Worm (Caenorhabditis elegans) whole organism, L4/young adult: Measurements from ENCODE around the gene mlc-3.

ENCODE experiments used
- W03F9.2 ChIP-seq: fragments of 150-350 bp; optimal IDR thresholded peaks from 2 replicates; lab custom pipeline; 2014; ENCODE audit warnings: missing biosample characterization, missing genetic modification characterization
- dao-5 ChIP-seq: sonication (generic microtip); optimal IDR thresholded peaks from 2 replicates; lab custom pipeline; 2016; ENCODE audit warnings: missing genotype, missing genetic modification characterization, moderate library complexity, missing compliant biosample characterization
- him-1 ChIP-seq: sonication (generic microtip); optimal IDR thresholded peaks from 2 replicates; lab custom pipeline; 2016; ENCODE audit warnings: missing genotype, missing genetic modification reagents, missing genetic modification characterization, missing compliant biosample characterization

The mlc-3 gene

ce11 chrIII:5557246-5557819 is 7.5 kb upstream of the mlc-3 start, which contains the start of gene rpc-2:
TSS of gene rpc-2 (plus strand) at chrIII:5557365.
- TF ChIP-seq W03F9.2 (tag; lab: Kevin White, UChicago): no peak
- TF ChIP-seq him-1: no peak
- TF ChIP-seq dao-5: no peak

DNA sequence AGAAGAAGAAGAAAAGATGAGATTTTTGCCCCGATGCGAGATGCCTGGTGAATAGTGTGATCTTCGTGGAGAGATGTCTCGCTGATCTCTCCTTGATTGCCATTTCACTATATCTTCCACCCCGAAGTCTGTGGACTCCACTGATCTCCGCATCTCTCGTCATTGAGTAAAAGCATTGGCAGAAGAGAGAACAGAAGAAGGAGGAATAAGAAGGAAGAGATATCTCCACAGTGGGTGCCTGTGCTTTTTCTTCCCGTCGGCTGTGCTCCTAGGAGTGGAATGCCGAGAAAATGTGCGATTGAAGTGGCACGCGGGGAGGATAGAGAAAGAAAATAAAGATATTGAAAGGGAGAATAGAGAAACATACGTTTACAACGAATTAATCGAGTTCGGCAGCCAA is 1.1 kb upstream of the mlc-3 start:
- no peak for TF ChIP-seq W03F9.2 (tag; lab: Kevin White, UChicago)
- TF ChIP-seq dao-5: no peak
- no peak for TF ChIP-seq him-1

DNA sequence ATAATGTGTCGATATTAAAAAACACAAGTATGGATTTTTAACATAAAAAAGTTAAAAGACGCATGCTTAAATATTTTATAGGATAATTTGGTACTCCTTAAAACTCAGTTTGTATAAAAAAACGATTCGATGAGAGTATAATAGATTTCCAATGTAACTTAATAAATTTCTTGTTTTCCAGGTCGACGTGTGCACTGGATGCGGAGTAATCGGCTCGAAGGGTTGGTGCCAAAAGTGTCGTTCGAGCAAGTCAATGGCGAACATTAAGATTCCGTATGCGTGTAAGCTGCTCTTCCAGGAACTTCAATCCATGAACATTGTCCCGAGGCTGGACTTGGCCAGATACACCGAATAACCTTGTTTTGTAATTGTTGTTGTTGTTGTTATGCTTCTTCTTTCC is 500 bp upstream of the mlc-3 start:
- TF ChIP-seq W03F9.2 (tag; lab: Kevin White, UChicago) (no peak), dao-5 (no peak), him-1 (no peak)

- TF ChIP-seq W03F9.2 (tag; lab: Kevin White, UChicago) (no peak), dao-5 (no peak), him-1 (no peak)
Observed at ce11 chrIII:5565699-5566098, 874 bp downstream of the mlc-3 start.

DNA sequence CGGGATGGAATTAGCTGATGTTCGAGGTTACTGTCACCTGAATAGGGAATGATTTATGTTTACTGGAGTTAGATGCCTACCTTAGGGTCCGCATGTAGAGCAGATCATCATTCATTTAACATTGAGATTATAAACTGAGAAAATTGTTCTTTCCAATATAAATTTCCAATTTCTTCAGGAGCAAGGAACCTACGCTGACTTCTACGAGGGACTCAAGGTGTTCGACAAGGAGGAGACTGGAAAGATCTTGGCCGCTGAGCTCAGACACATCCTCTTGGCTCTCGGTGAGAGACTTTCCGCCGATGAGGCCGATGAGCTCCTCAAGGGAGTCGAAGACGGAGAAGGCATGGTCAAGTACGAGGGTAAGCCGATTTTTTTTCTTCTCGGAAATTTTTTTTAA is 1.7 kb downstream of the mlc-3 start:
- TF ChIP-seq dao-5 (no peak), W03F9.2 (tag; lab: Kevin White, UChicago) (no peak), him-1 (no peak)

- TF ChIP-seq W03F9.2 (tag; lab: Kevin White, UChicago) (no peak), him-1 (no peak), dao-5 (no peak)
Observed at ce11 chrIII:5568265-5568664, 3.4 kb downstream of the mlc-3 start.

ce11 chrIII:5568679-5569078 is 3.9 kb downstream of the mlc-3 start, which contains the start of gene nspb-12:
TSS of gene nspb-12 (minus strand) at chrIII:5568779.
- TF ChIP-seq dao-5: no peak
- no peak for TF ChIP-seq him-1
- no peak for TF ChIP-seq W03F9.2 (tag; lab: Kevin White, UChicago)

- no peak for TF ChIP-seq W03F9.2 (tag; lab: Kevin White, UChicago)
Observed at ce11 chrIII:5570814-5571443, 6.1 kb downstream of the mlc-3 start.

- TF ChIP-seq him-1: no peak
- no peak for TF ChIP-seq dao-5
- no peak for TF ChIP-seq W03F9.2 (tag; lab: Kevin White, UChicago)
Observed at ce11 chrIII:5572806-5573205, 8.0 kb downstream of the mlc-3 start.

DNA sequence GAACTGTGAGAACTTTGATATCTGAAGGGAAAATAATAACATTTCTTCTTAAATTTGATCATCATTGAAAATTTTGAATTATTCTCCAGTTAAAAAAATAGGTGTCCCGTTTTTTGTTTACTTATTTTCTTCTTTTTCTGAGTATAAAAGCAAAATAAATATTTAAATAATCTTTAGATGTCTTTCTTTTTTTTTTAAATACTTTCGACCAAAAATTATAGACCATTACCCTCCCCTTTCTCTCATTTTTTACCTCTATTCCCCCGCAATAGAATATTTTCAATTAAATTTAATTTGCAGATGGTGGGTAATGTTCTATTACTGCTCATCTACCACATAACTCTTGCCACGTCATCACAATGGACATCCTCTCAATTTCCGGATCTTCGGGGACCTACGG is 8.9 kb downstream of the mlc-3 start, which contains the start of gene molo-1:
Gene molo-1 (plus strand): TSS at position 301 of the 400 bp plus-strand sequence.
- TF ChIP-seq W03F9.2 (tag; lab: Kevin White, UChicago) (no peak), dao-5 (no peak), him-1 (no peak)

DNA sequence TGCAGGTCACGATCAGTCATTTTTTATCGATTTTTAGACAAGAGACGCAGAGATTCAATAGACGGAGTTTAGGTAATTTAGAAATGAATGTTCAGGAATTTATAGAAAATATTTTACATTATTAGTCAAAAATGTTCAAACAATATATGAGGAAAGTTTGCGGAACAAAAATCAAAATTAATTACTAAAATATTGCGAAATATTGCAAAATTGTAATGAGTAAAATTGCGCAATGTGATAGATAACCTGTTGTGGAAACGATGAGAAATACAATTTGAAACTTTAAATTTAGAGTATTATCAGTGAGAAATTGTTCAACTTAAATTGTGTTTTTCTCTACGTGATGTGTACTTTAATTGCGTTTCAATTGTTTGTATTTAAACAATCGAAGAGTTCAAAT is 16.2 kb downstream of the mlc-3 start, which contains the start of gene F56D2.5:
Gene F56D2.5 (minus strand): TSS at position 371 of the 400 bp plus-strand sequence.
- TF ChIP-seq W03F9.2 (tag; lab: Kevin White, UChicago) (no peak), him-1 (no peak), dao-5 (no peak)

DNA sequence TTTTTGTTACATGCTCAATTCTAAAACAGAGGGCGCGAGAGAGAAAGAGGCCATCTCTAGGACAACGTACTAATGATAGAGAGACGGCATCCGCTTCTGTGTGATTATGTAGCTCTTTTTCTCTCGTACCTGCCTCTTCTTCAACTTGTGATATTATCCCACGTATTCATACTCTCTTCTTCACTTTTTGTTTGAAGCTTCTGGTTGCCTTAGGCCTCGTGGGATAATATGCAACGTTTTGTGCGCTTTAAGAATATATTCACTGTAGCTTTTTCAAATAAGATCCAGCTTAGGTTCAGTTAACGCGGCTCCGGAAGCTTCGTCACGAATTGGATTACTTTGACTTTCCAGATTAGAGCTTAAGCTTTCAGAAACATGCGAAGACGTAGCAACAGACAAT is 17.9 kb downstream of the mlc-3 start, which contains the start of the genes F56D2.8 and uev-2:
Gene F56D2.8 (minus strand): TSS at position 101 of the 400 bp plus-strand sequence.
Gene uev-2 (plus strand): TSS at position 360 of the 400 bp plus-strand sequence.
- TF ChIP-seq W03F9.2 (tag; lab: Kevin White, UChicago) (no peak), him-1 (no peak), dao-5 (no peak)

DNA sequence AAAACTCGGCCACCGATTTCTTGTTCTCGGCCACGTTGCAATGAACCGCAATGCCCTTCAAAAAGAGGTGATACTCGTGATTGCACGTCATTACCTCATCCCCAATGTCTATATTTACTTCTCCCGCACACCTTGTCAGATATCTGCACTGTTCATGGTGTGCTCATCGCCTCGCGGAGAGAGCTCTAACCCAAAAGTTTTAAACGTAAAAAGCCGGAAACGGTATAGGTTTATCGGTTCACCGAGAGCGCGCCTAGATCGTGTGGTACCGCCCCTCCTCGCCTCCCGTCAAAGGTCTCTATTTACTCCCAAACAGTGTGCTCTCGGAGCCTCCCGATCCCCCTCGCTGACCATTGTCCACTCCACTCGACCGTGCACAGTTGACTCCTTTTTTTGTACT is 19.8 kb downstream of the mlc-3 start, which contains the start of gene F56D2.3:
Gene F56D2.3 (plus strand): TSS at position 301 of the 400 bp plus-strand sequence.
- TF ChIP-seq dao-5 (no peak), W03F9.2 (tag; lab: Kevin White, UChicago) (no peak), him-1 (no peak)

- TF ChIP-seq dao-5 (no peak), him-1 (no peak), W03F9.2 (tag; lab: Kevin White, UChicago) (no peak)
Observed at ce11 chrIII:5585711-5586110, 20.9 kb downstream of the mlc-3 start.

- TF ChIP-seq dao-5 (no peak), him-1 (no peak), W03F9.2 (tag; lab: Kevin White, UChicago) (no peak)
Observed at ce11 chrIII:5586925-5587324, 22.1 kb downstream of the mlc-3 start, which contains the start of gene F56D2.2. TSS of gene F56D2.2 (plus strand) at chrIII:5587263.
